Fruit fly (Drosophila melanogaster) whole organism, adult: ENCODE measurements around the gene CG12290.

Experiments used
- CG14711 ChIP-seq: fragments of 200-800 bp; sonication (Bioruptor generic); optimal IDR thresholded peaks from 2 replicates; lab custom pipeline; 2018; ENCODE audit warnings: missing biosample characterization, mild to moderate bottlenecking, missing genetic modification characterization, moderate library complexity
- Clk ChIP-seq: fragments of 200-800 bp; sonication (Bioruptor generic); optimal IDR thresholded peaks from 2 replicates; lab custom pipeline; 2017; ENCODE audit warnings: missing biosample characterization, missing genetic modification characterization
- Crg-1 ChIP-seq: fragments of 200-800 bp; sonication (Bioruptor generic); optimal IDR thresholded peaks from 2 replicates; lab custom pipeline; 2016; ENCODE audit warnings: missing biosample characterization, missing genetic modification characterization
- Mnt ChIP-seq: fragments of 200-800 bp; sonication (Bioruptor generic); optimal IDR thresholded peaks from 2 replicates; lab custom pipeline; 2016; ENCODE audit warnings: missing biosample characterization, mild to moderate bottlenecking, missing genetic modification characterization
- bab1 ChIP-seq: fragments of 200-800 bp; sonication (Bioruptor generic); optimal IDR thresholded peaks from 3 replicates; lab custom pipeline; 2019; ENCODE audit warnings: missing biosample characterization, mild to moderate bottlenecking, missing genetic modification characterization, moderate library complexity
- kay ChIP-seq: fragments of 200-800 bp; sonication (Bioruptor generic); peaks from one replicate; lab custom pipeline; 2016; ENCODE audit warnings: missing biosample characterization, missing genetic modification characterization, borderline replicate concordance

The CG12290 gene

DNA sequence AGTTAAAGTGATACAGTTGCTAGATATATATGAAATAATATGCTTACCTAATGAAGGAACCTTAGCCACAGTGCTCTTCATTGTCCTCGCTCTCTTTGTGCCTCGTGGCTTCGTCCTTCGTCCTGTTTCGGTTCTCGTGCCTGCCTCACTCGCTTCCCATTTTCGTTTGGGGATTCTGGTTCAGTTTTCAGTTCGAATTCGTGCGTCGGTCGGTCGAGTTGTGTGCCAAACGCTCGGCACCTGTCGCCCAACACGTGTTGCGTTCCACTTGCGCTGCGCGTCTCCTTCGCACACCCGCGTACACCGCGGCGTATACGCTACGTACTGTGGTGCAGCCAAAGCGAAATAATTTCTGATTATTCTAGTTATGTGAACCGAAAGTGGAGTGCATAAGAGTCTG is 32.4 kb downstream of the CG12290 start, which contains the start of gene CG6154:
Gene CG6154 (plus strand): TSS at position 185 of the 400 bp plus-strand sequence.
- TF ChIP-seq Mnt (GFP tag; lab: Kevin White, UChicago) (peak; percentile 27), Clk (GFP tag; lab: Kevin White, UChicago) (no peak)

DNA sequence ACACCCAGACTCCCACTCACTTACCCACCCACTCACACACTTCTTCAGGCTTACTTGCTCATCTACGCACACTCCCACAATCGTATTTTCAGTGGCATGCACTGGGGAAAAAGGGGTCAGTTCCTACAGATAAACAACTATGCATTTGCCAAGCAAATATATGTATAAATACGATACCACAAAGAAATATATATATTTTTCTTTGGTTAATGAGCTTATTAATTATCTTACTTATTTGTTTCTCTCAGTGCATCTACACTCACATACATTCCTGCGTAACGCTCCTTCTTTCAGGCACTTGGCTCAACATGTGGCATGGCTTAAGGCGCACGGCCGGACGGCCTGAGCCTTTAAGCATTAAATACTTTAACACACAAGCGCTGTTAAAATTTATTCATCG is 50.4 kb downstream of the CG12290 start:
- TF ChIP-seq kay (GFP tag; lab: Kevin White, UChicago) (no peak), bab1 (GFP tag; lab: Kevin White, UChicago) (no peak), Clk (GFP tag; lab: Kevin White, UChicago) (no peak), CG14711 (no peak), Crg-1 (GFP tag; lab: Kevin White, UChicago) (no peak)
